Fruit fly (Drosophila melanogaster): ENCODE data around the gene CG2983.
A peak's percentile ranks its signal among the peaks of the same experiment; 100 is the strongest.

The CG2983 gene

DNA sequence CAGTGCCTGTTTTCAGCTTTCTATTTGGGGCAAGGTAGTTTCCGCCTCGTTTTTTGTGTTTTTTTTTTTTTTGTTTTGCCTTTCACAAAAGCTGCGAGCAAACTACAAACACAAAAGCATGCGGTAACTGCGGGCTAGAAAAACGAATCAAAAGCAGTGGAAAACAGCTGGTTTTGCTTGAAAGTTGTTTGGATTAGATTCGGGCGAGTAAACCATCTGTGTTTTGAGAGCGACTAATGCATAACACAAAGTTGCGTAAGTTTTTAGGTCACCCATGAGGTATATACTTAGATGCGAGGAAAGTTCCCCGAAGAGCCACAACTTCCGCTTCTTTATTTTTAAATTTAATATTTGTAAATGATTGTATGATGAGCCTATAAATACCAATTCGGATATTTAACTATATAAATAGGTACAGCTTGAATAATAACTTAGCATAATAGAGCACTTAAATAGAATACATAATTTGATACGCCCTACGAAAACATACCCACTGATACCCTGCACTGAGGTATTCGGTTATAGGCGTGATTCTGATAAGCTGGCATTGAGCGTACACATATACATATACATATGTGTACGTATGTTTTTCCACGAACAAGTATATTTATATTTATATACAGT is 25.0 kb downstream of the CG2983 start (continued):
- no peak for TF ChIP-seq ac (GFP tag; optimal IDR thresholded peaks at IDR 0.05)
- peak; percentile 85 for TF ChIP-seq sens (GFP tag)
- TF ChIP-seq CG18011 (GFP tag; optimal IDR thresholded peaks at IDR 0.05) = no peak
- no peak for TF ChIP-seq CG2116 (GFP tag; optimal IDR thresholded peaks at IDR 0.05)
- no peak for TF ChIP-seq CG9215 (GFP tag; IDR thresholded peaks at IDR 0.05)
- TF ChIP-seq CG8359 (GFP tag; optimal IDR thresholded peaks at IDR 0.05; ENCODE audit: borderline replicate concordance) = no peak
- no peak for TF ChIP-seq CG7928 (GFP tag; optimal IDR thresholded peaks at IDR 0.05)
- no peak for TF ChIP-seq CG12942 (GFP tag; optimal IDR thresholded peaks at IDR 0.05)
- TF ChIP-seq CG4820 (GFP tag; optimal IDR thresholded peaks at IDR 0.05) = no peak
- no peak for TF ChIP-seq CG16813 (GFP tag; IDR thresholded peaks at IDR 0.05; ENCODE audit: partially characterized antibody)
- TF ChIP-seq pfk (GFP tag; optimal IDR thresholded peaks at IDR 0.05) = no peak
- no peak for TF ChIP-seq cato (GFP tag; optimal IDR thresholded peaks at IDR 0.05; ENCODE audit: borderline replicate concordance)
- TF ChIP-seq Vsx1 (GFP tag; optimal IDR thresholded peaks at IDR 0.05) = no peak
- TF ChIP-seq Dip2 (GFP tag; IDR thresholded peaks at IDR 0.05) = no peak
- TF ChIP-seq CG9727 (GFP tag; optimal IDR thresholded peaks at IDR 0.05) = no peak
- TF ChIP-seq vnd (GFP tag; IDR thresholded peaks at IDR 0.05; ENCODE audit: partially characterized antibody) = no peak
- TF ChIP-seq lola (GFP tag; optimal IDR thresholded peaks at IDR 0.05) = no peak
- no peak for TF ChIP-seq CG13624 (GFP tag; optimal IDR thresholded peaks at IDR 0.05)
- TF ChIP-seq CG15696 (tag; optimal IDR thresholded peaks at IDR 0.05) = no peak
- TF ChIP-seq Fer3 (tag; optimal IDR thresholded peaks at IDR 0.05) = peak; percentile 52
- peak; percentile 28; the same call in 1 of the 2 replicates for TF ChIP-seq CG31441 (GFP tag; IDR thresholded peaks at IDR 0.05)
- TF ChIP-seq CG1647 (GFP tag; optimal IDR thresholded peaks at IDR 0.05) = no peak
- TF ChIP-seq CG7987 (GFP tag; optimal IDR thresholded peaks at IDR 0.05) = peak; percentile 91
- no peak for TF ChIP-seq CG12299 (tag; optimal IDR thresholded peaks at IDR 0.05)
- no peak for TF ChIP-seq dmrt11E (tag; optimal IDR thresholded peaks at IDR 0.05)
- TF ChIP-seq ftz-f1 (GFP tag; optimal IDR thresholded peaks at IDR 0.05) = peak; percentile 9
- TF ChIP-seq CG4360 (GFP tag; IDR thresholded peaks at IDR 0.05) = no peak
- TF ChIP-seq cas (GFP tag; IDR thresholded peaks at IDR 0.05) = no peak
- peak; percentile 15 for TF ChIP-seq CG12219 (GFP tag; optimal IDR thresholded peaks at IDR 0.05)
- no peak for TF ChIP-seq CG18764 (GFP tag; optimal IDR thresholded peaks at IDR 0.05)
- no peak for TF ChIP-seq HLH3B (GFP tag; IDR thresholded peaks at IDR 0.05)
- TF ChIP-seq Gsc (GFP tag; IDR thresholded peaks at IDR 0.05) = no peak
- no peak for TF ChIP-seq HmgZ (tag; optimal IDR thresholded peaks at IDR 0.05)
- TF ChIP-seq lov (optimal IDR thresholded peaks at IDR 0.05) = no peak
- TF ChIP-seq lov (GFP tag; IDR thresholded peaks at IDR 0.05) = no peak
- no peak for TF ChIP-seq jing (GFP tag; optimal IDR thresholded peaks at IDR 0.05)
- peak; percentile 46 for TF ChIP-seq Meics (GFP tag; optimal IDR thresholded peaks at IDR 0.05)
- no peak for TF ChIP-seq CG1529 (GFP tag; optimal IDR thresholded peaks at IDR 0.05)
- peak; percentile 72 for TF ChIP-seq Atf6 (GFP tag; IDR thresholded peaks at IDR 0.05)
- TF ChIP-seq Doc2 (GFP tag; IDR thresholded peaks at IDR 0.05) = no peak
- peak; percentile 30 for TF ChIP-seq CG17385 (GFP tag; optimal IDR thresholded peaks at IDR 0.05)
- no peak for TF ChIP-seq abd-A (tag; optimal IDR thresholded peaks at IDR 0.05)
- TF ChIP-seq CG4404 (GFP tag; IDR thresholded peaks at IDR 0.05) = no peak
- TF ChIP-seq CG6683 (GFP tag; optimal IDR thresholded peaks at IDR 0.05) = peak; percentile 21
- TF ChIP-seq rib (GFP tag; IDR thresholded peaks at IDR 0.05) = no peak
- peak; percentile 44 for TF ChIP-seq CG2120 (GFP tag; optimal IDR thresholded peaks at IDR 0.05)
- no peak for TF ChIP-seq CG8290 (GFP tag; optimal IDR thresholded peaks at IDR 0.05)
- TF ChIP-seq CG8290 (tag; optimal IDR thresholded peaks at IDR 0.05) = peak in 1 of 2 experiments; percentile 41
- peak; percentile 72 for TF ChIP-seq dysf (GFP tag; IDR thresholded peaks at IDR 0.05)
- peak; percentile 63 for TF ChIP-seq gem (tag; optimal IDR thresholded peaks at IDR 0.05)
- TF ChIP-seq CG13123 (GFP tag; optimal IDR thresholded peaks at IDR 0.05) = no peak

Measured in whole organism, embryonic.